Fruit fly (Drosophila melanogaster) whole organism, adult: ENCODE results near the gene Trxr1.

Experiments
- CG12768 ChIP-seq: fragments of 200-800 bp; sonication (Bioruptor generic); optimal IDR thresholded peaks from 2 replicates; lab custom pipeline; 2017; ENCODE audit warnings: missing biosample characterization, missing genetic modification characterization, mild to moderate bottlenecking, moderate library complexity, missing genetic modification reagents
- CG33017 ChIP-seq: fragments of 200-800 bp; sonication (Bioruptor generic); optimal IDR thresholded peaks from 2 replicates; lab custom pipeline; 2018; ENCODE audit warnings: missing biosample characterization, mild to moderate bottlenecking, missing genetic modification characterization, moderate library complexity
- CG5204 ChIP-seq: fragments of 200-800 bp; sonication (Bioruptor generic); optimal IDR thresholded peaks from 2 replicates; lab custom pipeline; 2016; ENCODE audit warnings: missing biosample characterization, missing genetic modification characterization
- toe ChIP-seq: fragments of 200-800 bp; sonication (Bioruptor generic); optimal IDR thresholded peaks from 2 replicates; lab custom pipeline; 2016; ENCODE audit warnings: missing biosample characterization, missing genetic modification characterization

DNA sequence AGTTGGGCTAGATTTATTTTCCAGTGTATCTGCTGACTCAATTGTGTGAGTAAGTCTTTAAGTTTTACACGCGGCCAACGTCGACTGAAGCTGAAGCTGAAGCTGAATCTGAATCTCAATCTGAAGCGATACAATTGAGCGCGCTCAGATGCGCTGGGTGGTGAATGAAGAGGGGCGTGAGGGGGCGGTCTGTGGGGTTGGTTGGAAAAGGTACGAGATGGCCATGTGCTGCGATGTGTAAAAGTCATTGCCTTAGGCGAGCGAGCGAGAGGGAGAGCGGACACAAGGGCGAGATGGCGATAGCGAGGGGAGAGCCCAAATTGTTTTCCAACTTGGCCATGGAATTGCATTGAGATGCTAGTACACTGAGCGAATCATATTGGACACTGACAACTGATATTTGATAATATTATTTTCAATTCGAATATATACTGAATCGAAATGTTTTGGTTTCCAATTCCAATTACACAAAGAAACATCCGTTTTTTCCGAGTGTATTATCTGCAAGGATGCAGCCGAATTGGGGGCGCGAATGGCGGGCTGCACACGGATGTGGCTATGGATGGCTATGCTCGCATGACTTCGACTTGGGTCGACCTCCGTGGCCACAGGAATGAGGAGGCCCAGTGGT lies 45.6 kb upstream of the Trxr1 start:
- TF ChIP-seq CG33017 (tag; lab: Kevin White, UChicago), result no peak
- no peak for TF ChIP-seq toe (GFP tag; lab: Kevin White, UChicago)
- no peak for TF ChIP-seq CG12768 (GFP tag; lab: Kevin White, UChicago)
- TF ChIP-seq CG5204, result no peak
